Fruit fly (Drosophila melanogaster) whole organism, adult: ENCODE results near the gene in.

Source experiments
- CG11617 ChIP-seq: fragments of 200-800 bp; sonication (Bioruptor generic); optimal IDR thresholded peaks from 2 replicates; lab custom pipeline; 2017; ENCODE audit warnings: mild to moderate bottlenecking, missing biosample characterization, missing genetic modification reagents, missing genetic modification characterization
- CG12768 ChIP-seq: fragments of 200-800 bp; sonication (Bioruptor generic); optimal IDR thresholded peaks from 2 replicates; lab custom pipeline; 2017; ENCODE audit warnings: missing biosample characterization, missing genetic modification characterization, mild to moderate bottlenecking, moderate library complexity, missing genetic modification reagents
- CG14711 ChIP-seq: fragments of 200-800 bp; sonication (Bioruptor generic); optimal IDR thresholded peaks from 2 replicates; lab custom pipeline; 2018; ENCODE audit warnings: missing biosample characterization, mild to moderate bottlenecking, missing genetic modification characterization, moderate library complexity
- CG1620 ChIP-seq: fragments of 200-800 bp; sonication (Bioruptor generic); optimal IDR thresholded peaks from 2 replicates; lab custom pipeline; 2016; ENCODE audit warnings: missing biosample characterization, missing genetic modification characterization
- CG33017 ChIP-seq: fragments of 200-800 bp; sonication (Bioruptor generic); optimal IDR thresholded peaks from 2 replicates; lab custom pipeline; 2018; ENCODE audit warnings: missing biosample characterization, mild to moderate bottlenecking, missing genetic modification characterization, moderate library complexity
- CG5204 ChIP-seq: fragments of 200-800 bp; sonication (Bioruptor generic); optimal IDR thresholded peaks from 2 replicates; lab custom pipeline; 2016; ENCODE audit warnings: missing biosample characterization, missing genetic modification characterization
- CG7045 ChIP-seq: fragments of 200-800 bp; sonication (Bioruptor generic); optimal IDR thresholded peaks from 2 replicates; lab custom pipeline; 2017; ENCODE audit warnings: missing biosample characterization, mild to moderate bottlenecking, missing genetic modification characterization
- CG7101 ChIP-seq: fragments of 200-800 bp; sonication (Bioruptor generic); optimal IDR thresholded peaks from 2 replicates; lab custom pipeline; 2018; ENCODE audit warnings: missing biosample characterization, mild to moderate bottlenecking, missing genetic modification characterization, moderate library complexity
- Clk ChIP-seq: fragments of 200-800 bp; sonication (Bioruptor generic); optimal IDR thresholded peaks from 2 replicates; lab custom pipeline; 2017; ENCODE audit warnings: missing biosample characterization, missing genetic modification characterization
- Crg-1 ChIP-seq: fragments of 200-800 bp; sonication (Bioruptor generic); optimal IDR thresholded peaks from 2 replicates; lab custom pipeline; 2016; ENCODE audit warnings: missing biosample characterization, missing genetic modification characterization
- Hr96 ChIP-seq: fragments of 200-800 bp; sonication (Bioruptor generic); optimal IDR thresholded peaks from 2 replicates; lab custom pipeline; 2016; ENCODE audit warnings: missing biosample characterization, missing genetic modification characterization
- Mnt ChIP-seq: fragments of 200-800 bp; sonication (Bioruptor generic); optimal IDR thresholded peaks from 2 replicates; lab custom pipeline; 2016; ENCODE audit warnings: missing biosample characterization, mild to moderate bottlenecking, missing genetic modification characterization
- bab1 ChIP-seq: fragments of 200-800 bp; sonication (Bioruptor generic); optimal IDR thresholded peaks from 3 replicates; lab custom pipeline; 2019; ENCODE audit warnings: missing biosample characterization, mild to moderate bottlenecking, missing genetic modification characterization, moderate library complexity
- cic ChIP-seq: fragments of 200-800 bp; sonication (Bioruptor generic); optimal IDR thresholded peaks from 2 replicates; lab custom pipeline; 2017; ENCODE audit warnings: missing biosample characterization, mild to moderate bottlenecking, missing genetic modification characterization, moderate library complexity
- cnc ChIP-seq, 2 experiments: fragments of >200 bp; optimal IDR thresholded peaks; 2 replicates each; lab custom pipeline; 2017
- kay ChIP-seq: fragments of 200-800 bp; sonication (Bioruptor generic); peaks from one replicate; lab custom pipeline; 2016; ENCODE audit warnings: missing biosample characterization, missing genetic modification characterization, borderline replicate concordance
- ovo ChIP-seq: fragments of 200-800 bp; sonication (Bioruptor generic); optimal IDR thresholded peaks from 2 replicates; lab custom pipeline; 2016; ENCODE audit warnings: missing biosample characterization, missing genetic modification characterization
- pad ChIP-seq: fragments of 200-800 bp; sonication (Bioruptor generic); optimal IDR thresholded peaks from 3 replicates; lab custom pipeline; 2017; ENCODE audit warnings: missing biosample characterization, missing genetic modification characterization, mild to moderate bottlenecking, moderate library complexity, missing genetic modification reagents
- tj ChIP-seq: fragments of 200-800 bp; sonication (Bioruptor generic); optimal IDR thresholded peaks from 3 replicates; lab custom pipeline; 2017; ENCODE audit warnings: missing biosample characterization, mild to moderate bottlenecking, missing genetic modification characterization, moderate library complexity
- toe ChIP-seq: fragments of 200-800 bp; sonication (Bioruptor generic); optimal IDR thresholded peaks from 2 replicates; lab custom pipeline; 2016; ENCODE audit warnings: missing biosample characterization, missing genetic modification characterization

in gene

dm6 chr3L:20387038-20387842, 20.2 kb downstream of the in start:
- peak; percentile 52 for TF ChIP-seq kay (GFP tag; lab: Kevin White, UChicago)
- TF ChIP-seq Mnt = peak; percentile 82
- TF ChIP-seq cic (GFP tag; lab: Kevin White, UChicago) = peak; percentile 91
- no peak for TF ChIP-seq bab1 (GFP tag; lab: Kevin White, UChicago)
- peak; percentile 10 for TF ChIP-seq CG33017 (tag; lab: Kevin White, UChicago)

- no peak for TF ChIP-seq bab1 (GFP tag; lab: Kevin White, UChicago)
- TF ChIP-seq Hr96 (GFP tag; lab: Kevin White, UChicago) = no peak
- peak; percentile 4 for TF ChIP-seq CG12768 (GFP tag; lab: Kevin White, UChicago)
Observed at dm6 chr3L:20387843-20388163, 20.8 kb downstream of the in start.

- TF ChIP-seq pad (GFP tag; lab: Kevin White, UChicago) (no peak), Mnt (peak; percentile 50), Clk (GFP tag; lab: Kevin White, UChicago) (no peak), Hr96 (GFP tag; lab: Kevin White, UChicago) (no peak), CG7045 (GFP tag; lab: Kevin White, UChicago) (no peak), toe (GFP tag; lab: Kevin White, UChicago) (no peak), kay (GFP tag; lab: Kevin White, UChicago) (peak; percentile 94), cic (GFP tag; lab: Kevin White, UChicago) (peak; percentile 89), Crg-1 (GFP tag; lab: Kevin White, UChicago) (no peak), cnc (optimal IDR thresholded peaks at IDR 0.05; lab: Kevin White, UChicago) (no peak), CG14711 (tag; lab: Kevin White, UChicago) (peak; percentile 21), ovo (GFP tag; lab: Kevin White, UChicago) (no peak), CG7101 (tag; lab: Kevin White, UChicago) (peak; percentile 41), CG1620 (no peak), CG33017 (tag; lab: Kevin White, UChicago) (peak; percentile 41), bab1 (GFP tag; lab: Kevin White, UChicago) (no peak), tj (GFP tag; lab: Kevin White, UChicago) (no peak)
Observed at dm6 chr3L:20388983-20389382, 22.0 kb downstream of the in start.

- TF ChIP-seq tj (GFP tag; lab: Kevin White, UChicago) (peak; percentile 2), bab1 (GFP tag; lab: Kevin White, UChicago) (peak; percentile 36), Crg-1 (GFP tag; lab: Kevin White, UChicago) (peak; percentile 18), Hr96 (GFP tag; lab: Kevin White, UChicago) (no peak), toe (GFP tag; lab: Kevin White, UChicago) (no peak), CG7101 (tag; lab: Kevin White, UChicago) (peak; percentile 22), kay (GFP tag; lab: Kevin White, UChicago) (peak; percentile 49), pad (GFP tag; lab: Kevin White, UChicago) (peak; percentile 29), CG1620 (peak; percentile 5), cic (GFP tag; lab: Kevin White, UChicago) (no peak), CG5204 (GFP tag; lab: Kevin White, UChicago) (no peak)
Observed at dm6 chr3L:20393357-20393756, 26.4 kb downstream of the in start, which contains the start of gene CG33969. Gene CG33969 (minus strand): TSS chr3L:20393553.

dm6 chr3L:20395257-20395909, 28.4 kb downstream of the in start:
- peak; percentile 38 for TF ChIP-seq CG5204 (GFP tag; lab: Kevin White, UChicago)
- TF ChIP-seq CG11617 (GFP tag; lab: Kevin White, UChicago) = peak; percentile 55
- peak; percentile 66 for TF ChIP-seq CG7101 (tag; lab: Kevin White, UChicago)
- peak; percentile 52 for TF ChIP-seq kay (GFP tag; lab: Kevin White, UChicago)
- TF ChIP-seq Mnt = peak; percentile 72
- peak; percentile 93 for TF ChIP-seq CG12768 (GFP tag; lab: Kevin White, UChicago)
- peak; percentile 95 for TF ChIP-seq tj (GFP tag; lab: Kevin White, UChicago)
- TF ChIP-seq CG14711 (tag; lab: Kevin White, UChicago) = no peak
- TF ChIP-seq cnc (optimal IDR thresholded peaks at IDR 0.05; lab: Kevin White, UChicago) = peak in 1 of 2 experiments; percentile 29
- no peak for TF ChIP-seq CG1620
- peak; percentile 18 for TF ChIP-seq Hr96 (GFP tag; lab: Kevin White, UChicago)
- peak; percentile 46 for TF ChIP-seq Clk (GFP tag; lab: Kevin White, UChicago)
- peak; percentile 60 for TF ChIP-seq CG33017 (tag; lab: Kevin White, UChicago)
- TF ChIP-seq CG7045 (GFP tag; lab: Kevin White, UChicago) = peak; percentile 30
- peak; percentile 94 for TF ChIP-seq cic (GFP tag; lab: Kevin White, UChicago)
- TF ChIP-seq pad (GFP tag; lab: Kevin White, UChicago) = peak; percentile 50
- TF ChIP-seq bab1 (GFP tag; lab: Kevin White, UChicago) = peak; percentile 66
- TF ChIP-seq toe (GFP tag; lab: Kevin White, UChicago) = no peak
- TF ChIP-seq ovo (GFP tag; lab: Kevin White, UChicago) = no peak
- TF ChIP-seq Crg-1 (GFP tag; lab: Kevin White, UChicago) = no peak
